Fruit fly (Drosophila melanogaster) whole organism, embryonic: ENCODE measurements around the gene CG9044.
A peak's percentile ranks its signal among the peaks of the same experiment; 100 is the strongest.

Experiments used
- Aef1 ChIP-seq: fragments of 200-800 bp; sonication (Bioruptor generic); IDR thresholded peaks from 3 replicates; pipeline ENCODE4 v1.3.6; 2022; ENCODE audit warnings: missing biosample characterization, missing genetic modification characterization
- Antp ChIP-seq: fragments of 200-800 bp; sonication (Bioruptor generic); optimal IDR thresholded peaks from 3 replicates; lab custom pipeline; 2016; ENCODE audit warnings: missing biosample characterization, missing genetic modification characterization
- B-H1 ChIP-seq: fragments of 200-800 bp; sonication (Bioruptor generic); IDR thresholded peaks from 3 replicates; pipeline ENCODE4 v1.3.6; 2022; ENCODE audit warnings: missing biosample characterization, missing genetic modification characterization
- CG10321 ChIP-seq: fragments of 200-800 bp; sonication (Bioruptor generic); IDR thresholded peaks from 2 replicates; pipeline ENCODE4 v1.3.6; 2022; ENCODE audit warnings: missing biosample characterization, missing genetic modification characterization
- CG10565 ChIP-seq: fragments of 200-800 bp; sonication (Bioruptor generic); optimal IDR thresholded peaks from 3 replicates; lab custom pipeline; 2016; ENCODE audit warnings: missing biosample characterization, mild to moderate bottlenecking, missing genetic modification characterization
- CG10959 ChIP-seq: fragments of 200-800 bp; sonication (Bioruptor generic); IDR thresholded peaks from 2 replicates; pipeline ENCODE4 v1.3.6; 2022; ENCODE audit warnings: missing biosample characterization, missing genetic modification characterization
- CG10979 ChIP-seq: fragments of 200-800 bp; sonication (Bioruptor generic); optimal IDR thresholded peaks from 2 replicates; lab custom pipeline; 2018; ENCODE audit warnings: missing biosample characterization, mild to moderate bottlenecking, missing genetic modification characterization, moderate library complexity
- CG12299 ChIP-seq: fragments of 200-800 bp; sonication (Bioruptor generic); optimal IDR thresholded peaks from 2 replicates; lab custom pipeline; 2018; ENCODE audit warnings: missing biosample characterization, mild to moderate bottlenecking, missing genetic modification characterization
- CG14860 ChIP-seq: fragments of 200-800 bp; sonication (Bioruptor generic); IDR thresholded peaks from 3 replicates; pipeline ENCODE4 v1.3.6; 2022; ENCODE audit warnings: missing biosample characterization, missing genetic modification characterization; ENCODE audit not compliant: partially characterized antibody
- CG17612 ChIP-seq: fragments of 200-800 bp; sonication (Bioruptor generic); IDR thresholded peaks from 2 replicates; pipeline ENCODE4 v1.3.6; 2022; ENCODE audit warnings: missing biosample characterization, missing genetic modification characterization
- CG17829 ChIP-seq: fragments of 200-800 bp; optimal IDR thresholded peaks from 2 replicates; lab custom pipeline; 2019; ENCODE audit warnings: missing biosample characterization, mild to moderate bottlenecking, missing genetic modification characterization, moderate library complexity
- CG18599 ChIP-seq: fragments of 200-800 bp; sonication (Bioruptor generic); optimal IDR thresholded peaks from 3 replicates; lab custom pipeline; 2017; ENCODE audit warnings: missing biosample characterization, missing genetic modification characterization, mild to moderate bottlenecking, moderate library complexity, missing genetic modification reagents
- CG2116 ChIP-seq: fragments of 200-800 bp; sonication (Bioruptor generic); optimal IDR thresholded peaks from 3 replicates; lab custom pipeline; 2018; ENCODE audit warnings: missing biosample characterization, mild to moderate bottlenecking, missing genetic modification characterization
- CG2129 ChIP-seq: fragments of 200-800 bp; sonication (Bioruptor generic); IDR thresholded peaks from 2 replicates; pipeline ENCODE4 v1.3.6; 2022; ENCODE audit warnings: missing biosample characterization, missing genetic modification characterization; ENCODE audit not compliant: partially characterized antibody
- CG3065 ChIP-seq: fragments of 200-800 bp; sonication (Bioruptor generic); optimal IDR thresholded peaks from 2 replicates; lab custom pipeline; 2016; ENCODE audit warnings: missing biosample characterization, missing genetic modification characterization
- CG31224 ChIP-seq: fragments of 200-800 bp; sonication (Bioruptor generic); IDR thresholded peaks from 2 replicates; pipeline ENCODE4 v1.3.6; 2022; ENCODE audit warnings: missing biosample characterization, missing genetic modification characterization
- CG31365 ChIP-seq: fragments of 200-800 bp; sonication (Bioruptor generic); optimal IDR thresholded peaks from 2 replicates; lab custom pipeline; 2018; ENCODE audit warnings: missing biosample characterization, mild to moderate bottlenecking, missing genetic modification characterization
- CG34224 ChIP-seq: fragments of 200-800 bp; sonication (Bioruptor generic); IDR thresholded peaks from 3 replicates; pipeline ENCODE4 v1.3.6; 2022; ENCODE audit warnings: missing biosample characterization, missing genetic modification characterization; ENCODE audit not compliant: partially characterized antibody
- CG4820 ChIP-seq: fragments of 200-800 bp; sonication (Bioruptor generic); optimal IDR thresholded peaks from 3 replicates; lab custom pipeline; 2016; ENCODE audit warnings: missing biosample characterization, missing genetic modification characterization
- CG5245 ChIP-seq: fragments of 200-800 bp; sonication (Bioruptor generic); optimal IDR thresholded peaks from 3 replicates; lab custom pipeline; 2016; ENCODE audit warnings: missing biosample characterization, missing genetic modification characterization
- CG7556 ChIP-seq: fragments of 200-800 bp; sonication (Bioruptor generic); optimal IDR thresholded peaks from 2 replicates; lab custom pipeline; 2017; ENCODE audit warnings: missing biosample characterization, mild to moderate bottlenecking, missing genetic modification characterization
- CG7839 ChIP-seq: fragments of 200-800 bp; sonication (Bioruptor generic); optimal IDR thresholded peaks from 3 replicates; lab custom pipeline; 2018; ENCODE audit warnings: missing biosample characterization, mild to moderate bottlenecking, missing genetic modification characterization, moderate library complexity
- HmgZ ChIP-seq: fragments of 200-800 bp; sonication (Bioruptor generic); optimal IDR thresholded peaks from 2 replicates; lab custom pipeline; 2018; ENCODE audit warnings: missing biosample characterization, mild to moderate bottlenecking, missing genetic modification characterization
- Lpt ChIP-seq: fragments of >200 bp; optimal IDR thresholded peaks from 2 replicates; lab custom pipeline; 2018; ENCODE audit warnings: missing biosample characterization, missing genetic modification characterization
- NfI ChIP-seq: fragments of 200-800 bp; sonication (Bioruptor generic); optimal IDR thresholded peaks from 3 replicates; lab custom pipeline; 2018; ENCODE audit warnings: missing biosample characterization, mild to moderate bottlenecking, missing genetic modification characterization, moderate library complexity
- Sry-δ ChIP-seq: fragments of 200-800 bp; sonication (Bioruptor generic); optimal IDR thresholded peaks from 2 replicates; lab custom pipeline; 2016; ENCODE audit warnings: missing biosample characterization, missing genetic modification characterization
- Stat92E ChIP-seq, 3 experiments: fragments of >200 bp in 2 of 3; fragments of 200-800 bp in 1 of 3; sonication (Bioruptor generic) in 1 of 3; optimal IDR thresholded peaks; 2 replicates each; lab custom pipeline; 2017 to 2019; ENCODE audit warnings: missing biosample characterization in 3 of 3, missing genetic modification characterization in 3 of 3, mild to moderate bottlenecking in 1 of 3, moderate library complexity in 1 of 3
- Trl ChIP-seq, 3 experiments: fragments of >200 bp in 2 of 3; fragments of 200-800 bp in 1 of 3; sonication (Bioruptor generic) in 1 of 3; optimal IDR thresholded peaks; 2 replicates in 1 of 3; 3 replicates in 2 of 3; lab custom pipeline; 2016 to 2017; ENCODE audit warnings: missing biosample characterization in 1 of 3, missing genetic modification characterization in 1 of 3
- ara ChIP-seq: fragments of 200-800 bp; sonication (Bioruptor generic); IDR thresholded peaks from 2 replicates; pipeline ENCODE4 v1.3.6; 2022; ENCODE audit warnings: missing biosample characterization, missing genetic modification characterization
- ase ChIP-seq: fragments of 200-800 bp; sonication (Bioruptor generic); IDR thresholded peaks from 3 replicates; pipeline ENCODE4 v1.3.6; 2022; ENCODE audit warnings: missing biosample characterization, missing genetic modification characterization
- ash1 ChIP-seq: fragments of 200-800 bp; sonication (Bioruptor generic); optimal IDR thresholded peaks from 2 replicates; lab custom pipeline; 2018; ENCODE audit warnings: missing biosample characterization, mild to moderate bottlenecking, missing genetic modification characterization
- bowl ChIP-seq: fragments of 200-800 bp; sonication (Bioruptor generic); IDR thresholded peaks from 2 replicates; pipeline ENCODE4 v1.3.6; 2022; ENCODE audit warnings: missing biosample characterization, missing genetic modification characterization
- br ChIP-seq: fragments of >200 bp; optimal IDR thresholded peaks from 2 replicates; lab custom pipeline; 2017
- cad ChIP-seq: fragments of >200 bp; optimal IDR thresholded peaks from 2 replicates; lab custom pipeline; 2017; ENCODE audit warnings: missing biosample characterization, missing genetic modification characterization
- crc ChIP-seq: fragments of 200-800 bp; sonication (Bioruptor generic); optimal IDR thresholded peaks from 2 replicates; lab custom pipeline; 2016; ENCODE audit warnings: missing biosample characterization, missing genetic modification characterization
- dimm ChIP-seq: fragments of 200-800 bp; sonication (Bioruptor generic); IDR thresholded peaks from 2 replicates; pipeline ENCODE4 v1.3.6; 2022; ENCODE audit warnings: missing biosample characterization, missing genetic modification characterization
- h ChIP-seq: fragments of >200 bp; optimal IDR thresholded peaks from 2 replicates; lab custom pipeline; 2017
- lbe ChIP-seq: fragments of 200-800 bp; sonication (Bioruptor generic); optimal IDR thresholded peaks from 2 replicates; lab custom pipeline; 2016; ENCODE audit warnings: missing biosample characterization, mild to moderate bottlenecking, missing genetic modification characterization
- mirr ChIP-seq: fragments of 200-800 bp; sonication (Bioruptor generic); optimal IDR thresholded peaks from 3 replicates; lab custom pipeline; 2018; ENCODE audit warnings: missing biosample characterization, mild to moderate bottlenecking, missing genetic modification characterization
- pfk ChIP-seq: fragments of 200-800 bp; sonication (Bioruptor generic); optimal IDR thresholded peaks from 2 replicates; lab custom pipeline; 2018; ENCODE audit warnings: missing biosample characterization, mild to moderate bottlenecking, missing genetic modification characterization, moderate library complexity
- sob ChIP-seq: fragments of 200-800 bp; sonication (Bioruptor generic); IDR thresholded peaks from 2 replicates; pipeline ENCODE4 v1.3.6; 2022; ENCODE audit warnings: missing biosample characterization, missing genetic modification characterization
- tap ChIP-seq: fragments of 200-800 bp; optimal IDR thresholded peaks from 3 replicates; lab custom pipeline; 2019; ENCODE audit warnings: missing biosample characterization, mild to moderate bottlenecking, missing genetic modification characterization, moderate library complexity
- ttk ChIP-seq: fragments of 200-800 bp; sonication (Bioruptor generic); IDR thresholded peaks from 2 replicates; pipeline ENCODE4 v2.1.2; 2022; ENCODE audit warnings: missing biosample characterization, missing genetic modification characterization
- unpg ChIP-seq: fragments of 200-800 bp; sonication (Bioruptor generic); optimal IDR thresholded peaks from 3 replicates; lab custom pipeline; 2018; ENCODE audit warnings: missing biosample characterization, mild to moderate bottlenecking, missing genetic modification characterization, moderate library complexity
- usp ChIP-seq: fragments of >200 bp; optimal IDR thresholded peaks from 2 replicates; lab custom pipeline; 2017; ENCODE audit warnings: missing biosample characterization, missing genetic modification characterization
- wor ChIP-seq: fragments of 200-800 bp; sonication (Bioruptor generic); IDR thresholded peaks from 2 replicates; pipeline ENCODE4 v1.3.6; 2022; ENCODE audit warnings: missing biosample characterization, missing genetic modification characterization
- zen ChIP-seq: fragments of 200-800 bp; sonication (Bioruptor generic); optimal IDR thresholded peaks from 3 replicates; lab custom pipeline; 2018; ENCODE audit warnings: missing biosample characterization, mild to moderate bottlenecking, missing genetic modification characterization, moderate library complexity

The CG9044 gene

DNA sequence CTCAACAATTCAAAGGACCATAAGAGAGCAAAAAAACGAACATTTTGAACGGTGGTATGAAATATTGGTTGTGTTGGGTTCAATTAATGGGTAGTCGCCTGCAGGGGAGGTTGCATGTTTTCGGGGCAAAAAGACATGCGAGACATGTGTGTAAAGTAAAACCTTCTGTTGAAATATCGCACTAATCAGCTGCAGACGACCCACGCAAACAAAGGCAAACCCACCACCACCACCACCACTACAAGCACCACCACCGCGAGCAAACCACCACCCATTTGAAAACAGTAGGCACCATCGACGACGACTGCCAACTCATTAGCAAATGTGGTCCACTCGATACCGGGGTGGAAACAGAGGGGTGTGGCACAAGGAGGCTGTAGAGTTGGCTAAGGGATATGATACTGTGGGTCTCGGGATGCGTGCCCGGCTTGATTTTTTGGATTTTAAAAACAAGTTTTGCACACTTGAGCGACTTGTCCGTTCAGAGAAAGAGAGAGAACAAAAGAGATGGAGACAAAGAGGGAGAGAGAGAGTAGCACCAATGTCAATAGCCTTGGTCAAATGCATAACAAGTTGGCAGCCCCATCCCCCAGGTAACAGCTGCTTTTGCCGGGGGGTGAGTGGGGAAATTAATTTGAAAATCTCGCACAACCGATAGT is 27.9 kb downstream of the CG9044 start (continued):
- peak; percentile 22 for TF ChIP-seq Sry-δ (GFP tag; lab: Kevin White, UChicago)
- peak; percentile 19 for TF ChIP-seq lbe (GFP tag; lab: Kevin White, UChicago)
- peak; percentile 19 for TF ChIP-seq tap (tag; lab: Kevin White, UChicago)
- peak; percentile 20 for TF ChIP-seq CG3065 (GFP tag; lab: Kevin White, UChicago)
- no peak for TF ChIP-seq ash1 (GFP tag; lab: Kevin White, UChicago)
- peak; percentile 3 for TF ChIP-seq CG12299
- no peak for TF ChIP-seq CG34224 (GFP tag; lab: Robert Waterston, UW)
- TF ChIP-seq zen (tag; lab: Kevin White, UChicago): peak; percentile 22
- TF ChIP-seq CG7556 (GFP tag; lab: Kevin White, UChicago): no peak

DNA sequence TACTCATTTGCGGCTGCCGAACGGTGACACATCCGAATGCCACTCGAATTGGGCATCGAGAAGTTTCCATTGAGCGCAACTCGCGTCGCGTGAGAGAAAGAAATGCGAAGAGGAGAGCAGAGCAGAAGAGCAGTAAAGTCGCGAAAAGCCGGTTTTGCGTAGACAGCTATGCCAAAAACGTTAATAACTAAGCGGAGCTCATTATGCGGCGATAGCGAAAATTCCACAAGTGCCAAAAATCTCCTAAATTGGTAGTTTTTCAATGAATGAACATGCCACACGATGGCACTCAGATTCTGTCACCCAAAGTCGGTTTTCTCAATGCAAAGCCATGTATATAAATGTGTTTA is 28.5 kb downstream of the CG9044 start:
- TF ChIP-seq CG10959 (GFP tag; lab: Robert Waterston, UW) (no peak), Trl (optimal IDR thresholded peaks at IDR 0.05; lab: Kevin White, UChicago) (peak; percentile 27 to 80), Trl (GFP tag; optimal IDR thresholded peaks at IDR 0.05; lab: Kevin White, UChicago) (no peak)

DNA sequence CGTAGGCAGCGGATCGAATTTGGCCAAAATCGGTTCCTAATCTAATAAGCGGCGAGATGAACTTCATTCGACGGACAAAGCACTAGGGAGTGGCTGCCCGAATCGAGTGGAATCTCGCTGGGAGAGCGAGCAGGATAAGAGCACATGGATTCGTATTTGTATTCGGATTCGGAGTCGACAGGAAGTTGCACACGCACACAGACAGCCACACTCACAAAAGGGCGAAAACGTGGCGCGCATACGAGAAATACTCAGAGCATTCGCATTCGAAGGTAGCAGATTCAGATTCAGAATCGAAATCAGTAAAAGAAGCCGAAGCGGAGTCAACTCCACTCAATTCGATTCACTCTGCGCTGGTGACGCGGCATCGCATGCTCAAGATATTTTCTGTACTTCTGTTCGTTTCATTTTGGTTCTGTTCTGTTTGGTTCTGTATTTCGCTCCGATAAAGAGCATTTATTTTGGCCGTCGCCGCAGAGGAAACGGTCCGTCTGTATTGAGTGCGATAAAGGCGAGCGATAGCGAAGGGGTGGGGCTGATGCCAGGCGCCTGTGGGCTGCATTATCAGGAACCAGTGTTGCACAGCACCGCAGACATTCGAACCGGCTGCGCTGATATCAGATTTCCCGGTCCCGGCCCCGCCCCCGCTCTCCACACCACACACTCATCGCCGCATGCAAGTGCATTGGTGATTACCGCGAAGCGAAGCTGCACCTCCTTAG is 29.2 kb downstream of the CG9044 start:
- TF ChIP-seq dimm (GFP tag; lab: Robert Waterston, UW): no peak
- TF ChIP-seq crc (GFP tag; lab: Kevin White, UChicago): no peak
- no peak for TF ChIP-seq sob (GFP tag; lab: Robert Waterston, UW)
- TF ChIP-seq NfI (GFP tag; lab: Kevin White, UChicago): no peak
- no peak for TF ChIP-seq bowl (GFP tag; lab: Robert Waterston, UW)
- TF ChIP-seq ara (GFP tag; lab: Robert Waterston, UW): no peak
- no peak for TF ChIP-seq br (lab: Kevin White, UChicago)
- TF ChIP-seq CG2129: no peak
- no peak for TF ChIP-seq ase (GFP tag; lab: Robert Waterston, UW)
- TF ChIP-seq CG18599 (GFP tag; lab: Kevin White, UChicago): peak; percentile 23
- TF ChIP-seq cad (GFP tag; lab: Kevin White, UChicago): no peak
- no peak for TF ChIP-seq usp (GFP tag; lab: Kevin White, UChicago)
- TF ChIP-seq Lpt (GFP tag; lab: Kevin White, UChicago): no peak
- TF ChIP-seq Stat92E (GFP tag; optimal IDR thresholded peaks at IDR 0.05; lab: Kevin White, UChicago): no peak
- TF ChIP-seq CG5245: no peak
- TF ChIP-seq unpg: no peak
- TF ChIP-seq CG31224 (GFP tag; lab: Robert Waterston, UW): no peak
- TF ChIP-seq CG17829 (tag; lab: Kevin White, UChicago): no peak
- TF ChIP-seq CG4820: no peak
- TF ChIP-seq CG10979 (tag; lab: Kevin White, UChicago): no peak
- TF ChIP-seq wor: no peak
- no peak for TF ChIP-seq B-H1 (GFP tag; lab: Robert Waterston, UW)
- no peak for TF ChIP-seq CG17612 (GFP tag; lab: Robert Waterston, UW)
- no peak for TF ChIP-seq ttk (GFP tag; lab: Robert Waterston, UW)
- TF ChIP-seq mirr (GFP tag; lab: Kevin White, UChicago): no peak
- TF ChIP-seq CG10321 (GFP tag; lab: Robert Waterston, UW): no peak
- TF ChIP-seq CG10565 (GFP tag; lab: Kevin White, UChicago): no peak
- TF ChIP-seq CG7839 (tag; lab: Kevin White, UChicago): no peak
- peak; percentile 45 for TF ChIP-seq h (lab: Kevin White, UChicago)
- no peak for TF ChIP-seq pfk (GFP tag; lab: Kevin White, UChicago)
- no peak for TF ChIP-seq HmgZ (tag; lab: Kevin White, UChicago)
- TF ChIP-seq CG31365 (tag; lab: Kevin White, UChicago): no peak
- TF ChIP-seq CG14860 (GFP tag; lab: Robert Waterston, UW): no peak
- TF ChIP-seq CG2116 (GFP tag; lab: Kevin White, UChicago): no peak
- TF ChIP-seq Antp (GFP tag; lab: Kevin White, UChicago): no peak
- TF ChIP-seq Aef1 (GFP tag; lab: Robert Waterston, UW): no peak
